Fruit fly (Drosophila melanogaster) whole organism, embryonic: Measurements from ENCODE around the gene CG12118.

Experiments
- CG1529 ChIP-seq: fragments of 200-800 bp; sonication (Bioruptor generic); optimal IDR thresholded peaks from 3 replicates; lab custom pipeline; 2018; ENCODE audit warnings: missing biosample characterization, missing genetic modification characterization
- CG1832 ChIP-seq: fragments of 200-800 bp; sonication (Bioruptor generic); optimal IDR thresholded peaks from 2 replicates; lab custom pipeline; 2017; ENCODE audit warnings: missing biosample characterization, mild to moderate bottlenecking, missing genetic modification characterization, inconsistent platforms
- CG32767 ChIP-seq: fragments of 200-800 bp; sonication (Bioruptor generic); IDR thresholded peaks from 2 replicates; pipeline ENCODE4 v1.3.6; 2022; ENCODE audit warnings: missing biosample characterization, missing genetic modification characterization
- Dip3 ChIP-seq: fragments of 200-800 bp; sonication (Bioruptor generic); optimal IDR thresholded peaks from 3 replicates; lab custom pipeline; 2016; ENCODE audit warnings: missing biosample characterization, missing genetic modification characterization
- HmgD ChIP-seq: fragments of 200-800 bp; sonication (Bioruptor generic); optimal IDR thresholded peaks from 3 replicates; lab custom pipeline; 2016; ENCODE audit warnings: missing biosample characterization, missing genetic modification characterization
- Sox102F ChIP-seq: fragments of 200-800 bp; sonication (Bioruptor generic); optimal IDR thresholded peaks from 2 replicates; lab custom pipeline; 2018; ENCODE audit warnings: missing biosample characterization, mild to moderate bottlenecking, missing genetic modification characterization, moderate library complexity
- emc ChIP-seq: fragments of 200-800 bp; sonication (Bioruptor generic); optimal IDR thresholded peaks from 2 replicates; lab custom pipeline; 2016; ENCODE audit warnings: missing biosample characterization, missing genetic modification characterization
- fd3F ChIP-seq: fragments of 200-800 bp; sonication (Bioruptor generic); optimal IDR thresholded peaks from 2 replicates; lab custom pipeline; 2018; ENCODE audit warnings: missing biosample characterization, mild to moderate bottlenecking, missing genetic modification characterization, moderate library complexity
- kay ChIP-seq: fragments of 200-800 bp; sonication (Bioruptor generic); optimal IDR thresholded peaks from 2 replicates; lab custom pipeline; 2016; ENCODE audit warnings: missing biosample characterization, missing genetic modification characterization
- pho ChIP-seq: fragments of 200-800 bp; sonication (Bioruptor generic); optimal IDR thresholded peaks from 2 replicates; lab custom pipeline; 2016; ENCODE audit warnings: missing biosample characterization, missing genetic modification characterization
- seq ChIP-seq: fragments of 200-800 bp; sonication (Bioruptor generic); IDR thresholded peaks from 2 replicates; pipeline ENCODE4 v1.3.6; 2022; ENCODE audit warnings: missing biosample characterization, missing genetic modification characterization
- unc-4 ChIP-seq: fragments of 200-800 bp; sonication (Bioruptor generic); IDR thresholded peaks from 2 replicates; pipeline ENCODE4 v1.3.6; 2022; ENCODE audit warnings: missing biosample characterization, missing genetic modification characterization; ENCODE audit not compliant: partially characterized antibody

dm6 chrX:9156388-9156823 lies 39.8 kb downstream of the CG12118 start, which contains the start of gene His3.3B:
- peak; percentile 48 for TF ChIP-seq unc-4
- TF ChIP-seq CG1832 (GFP tag; lab: Kevin White, UChicago): no peak
- TF ChIP-seq Sox102F: no peak
- no peak for TF ChIP-seq pho (GFP tag; lab: Kevin White, UChicago)
- TF ChIP-seq HmgD: no peak
- no peak for TF ChIP-seq emc (GFP tag; lab: Kevin White, UChicago)
- no peak for TF ChIP-seq kay (GFP tag; lab: Kevin White, UChicago)
- TF ChIP-seq Dip3 (GFP tag; lab: Kevin White, UChicago): no peak
- TF ChIP-seq CG32767 (GFP tag; lab: Robert Waterston, UW): peak; percentile 35; the same call in 1 of the 2 replicates
- peak; percentile 11; the same call in 1 of the 2 replicates for TF ChIP-seq seq (GFP tag; lab: Robert Waterston, UW)
- no peak for TF ChIP-seq fd3F (GFP tag; lab: Kevin White, UChicago)
- no peak for TF ChIP-seq CG1529 (GFP tag; lab: Kevin White, UChicago)
